Fruit fly (Drosophila melanogaster): Measurements from ENCODE around the gene vri.

Gene vri

dm6 chr2L:5245363-5245892 is 43.3 kb upstream of the vri start (continued):
- TF ChIP-seq kay (GFP tag; optimal IDR thresholded peaks at IDR 0.05), result no peak
- TF ChIP-seq CG42726 (GFP tag; IDR thresholded peaks at IDR 0.05; ENCODE audit: partially characterized antibody), result no peak
- TF ChIP-seq lov (optimal IDR thresholded peaks at IDR 0.05), result no peak
- 0 out of 3 replicates have a peak, but pooled peaks have one; percentile 43 for TF ChIP-seq lov (GFP tag; IDR thresholded peaks at IDR 0.05)
- TF ChIP-seq TFAM (GFP tag; optimal IDR thresholded peaks at IDR 0.05), result no peak
- TF ChIP-seq H15 (GFP tag; IDR thresholded peaks at IDR 0.05), result no peak
- TF ChIP-seq CG13424 (tag; optimal IDR thresholded peaks at IDR 0.05), result peak; percentile 30
- no peak for TF ChIP-seq CG17912 (GFP tag; optimal IDR thresholded peaks at IDR 0.05)
- TF ChIP-seq CG3995 (GFP tag; optimal IDR thresholded peaks at IDR 0.05), result no peak
- TF ChIP-seq shn (GFP tag; optimal IDR thresholded peaks at IDR 0.05), result no peak
- TF ChIP-seq odd (GFP tag; optimal IDR thresholded peaks at IDR 0.05), result no peak
- peak; percentile 8 for TF ChIP-seq CG16863 (GFP tag; optimal IDR thresholded peaks at IDR 0.05)
- peak; percentile 54 for TF ChIP-seq Sox102F (GFP tag; optimal IDR thresholded peaks at IDR 0.05)
- no peak for TF ChIP-seq amos (GFP tag; IDR thresholded peaks at IDR 0.05; ENCODE audit: partially characterized antibody)
- TF ChIP-seq Oaz (GFP tag; IDR thresholded peaks at IDR 0.05), result no peak
- no peak for TF ChIP-seq Dad (GFP tag; optimal IDR thresholded peaks at IDR 0.05)
- no peak for TF ChIP-seq Dll (GFP tag; IDR thresholded peaks at IDR 0.05; ENCODE audit: partially characterized antibody)
- TF ChIP-seq row (GFP tag; IDR thresholded peaks at IDR 0.05), result peak; percentile 58
- no peak for TF ChIP-seq BtbVII (GFP tag; optimal IDR thresholded peaks at IDR 0.05)
- TF ChIP-seq CG6765 (GFP tag; optimal IDR thresholded peaks at IDR 0.05), result no peak
- TF ChIP-seq CG2712 (tag; optimal IDR thresholded peaks at IDR 0.05), result peak; percentile 70
- no peak for TF ChIP-seq CG11456 (GFP tag; IDR thresholded peaks at IDR 0.05)
- peak; percentile 41; the same call in 1 of the 2 replicates for TF ChIP-seq CG31441 (GFP tag; IDR thresholded peaks at IDR 0.05)
- no peak for TF ChIP-seq CG8765 (GFP tag; IDR thresholded peaks at IDR 0.05)
- 0 out of 2 replicates have a peak, but pooled peaks have one; percentile 18 for TF ChIP-seq Awh (GFP tag; IDR thresholded peaks at IDR 0.05)
- TF ChIP-seq exex (tag; optimal IDR thresholded peaks at IDR 0.05), result no peak
- peak; percentile 55 for TF ChIP-seq CG4424 (GFP tag; optimal IDR thresholded peaks at IDR 0.05)
- peak; percentile 29 for TF ChIP-seq CG7839 (tag; optimal IDR thresholded peaks at IDR 0.05)
- TF ChIP-seq CG10274 (GFP tag; optimal IDR thresholded peaks at IDR 0.05), result no peak
- TF ChIP-seq CG2202 (tag; optimal IDR thresholded peaks at IDR 0.05), result peak; percentile 28
- no peak for TF ChIP-seq z (GFP tag; IDR thresholded peaks at IDR 0.05)
- no peak for TF ChIP-seq ftz-f1 (GFP tag; optimal IDR thresholded peaks at IDR 0.05)
- TF ChIP-seq gcm2 (GFP tag; optimal IDR thresholded peaks at IDR 0.05), result no peak
- TF ChIP-seq sr (GFP tag; IDR thresholded peaks at IDR 0.05), result 0 out of 3 replicates have a peak, but pooled peaks have one; percentile 40
- TF ChIP-seq E2f2 (GFP tag; IDR thresholded peaks at IDR 0.05), result no peak
- TF ChIP-seq ken (GFP tag; IDR thresholded peaks at IDR 0.05), result peak; percentile 59; the same call in 2 of the 3 replicates
- no peak for TF ChIP-seq jing (GFP tag; optimal IDR thresholded peaks at IDR 0.05)
- no peak for TF ChIP-seq CG10959 (GFP tag; IDR thresholded peaks at IDR 0.05)
- TF ChIP-seq CG3163 (GFP tag; optimal IDR thresholded peaks at IDR 0.05), result no peak
- TF ChIP-seq CG8290 (GFP tag; optimal IDR thresholded peaks at IDR 0.05), result peak; percentile 19
- no peak for TF ChIP-seq CG8290 (tag; optimal IDR thresholded peaks at IDR 0.05)
- TF ChIP-seq Rx (GFP tag; IDR thresholded peaks at IDR 0.05), result no peak
- TF ChIP-seq croc (GFP tag; conservative IDR thresholded peaks at IDR 0.05), result 0 out of 3 replicates have a peak, but pooled peaks have one; percentile 16
- no peak for TF ChIP-seq ind (GFP tag; optimal IDR thresholded peaks at IDR 0.05)
- no peak for TF ChIP-seq tll (GFP tag; optimal IDR thresholded peaks at IDR 0.05)
- TF ChIP-seq fd64A (GFP tag; optimal IDR thresholded peaks at IDR 0.05), result no peak
- no peak for TF ChIP-seq Opbp (GFP tag; IDR thresholded peaks at IDR 0.05; ENCODE audit: partially characterized antibody)
- no peak for TF ChIP-seq CG9215 (GFP tag; IDR thresholded peaks at IDR 0.05)
- peak; percentile 43 for TF ChIP-seq phol (tag; optimal IDR thresholded peaks at IDR 0.05)
- peak; percentile 42 for TF ChIP-seq kah (GFP tag; optimal IDR thresholded peaks at IDR 0.05)
- TF ChIP-seq CG10431 (GFP tag; optimal IDR thresholded peaks at IDR 0.05), result peak; percentile 9
- no peak for TF ChIP-seq CG6175 (GFP tag; IDR thresholded peaks at IDR 0.05)

Data from whole organism, embryonic.